Worm (Caenorhabditis elegans): ENCODE measurements around the gene B0228.1.

B0228.1 gene

ce11 chrII:7756810-7757209 is 1.7 kb downstream of the B0228.1 start (continued):
- TF ChIP-seq efl-1 (optimal IDR thresholded peaks at IDR 0.05) (peak; percentile 32 to 53), efl-1 (GFP tag; optimal IDR thresholded peaks at IDR 0.05 in 1 of 2) (peak in 1 of 2 experiments; percentile 0), C16A3.4 (tag; optimal IDR thresholded peaks at IDR 0.05) (peak; percentile 73), snpc-4 (tag; optimal IDR thresholded peaks at IDR 0.05) (no peak), blmp-1 (tag; optimal IDR thresholded peaks at IDR 0.05) (peak; percentile 28), egl-13 (tag; optimal IDR thresholded peaks at IDR 0.05) (no peak), irx-1 (tag; optimal IDR thresholded peaks at IDR 0.05) (peak; percentile 9), ceh-88 (GFP tag; IDR thresholded peaks at IDR 0.05) (no peak), tbx-2 (tag; optimal IDR thresholded peaks at IDR 0.05) (peak; percentile 48), ets-5 (GFP tag; IDR thresholded peaks at IDR 0.05) (no peak), mep-1 (tag; optimal IDR thresholded peaks at IDR 0.05) (peak; percentile 61), unc-98 (GFP tag; IDR thresholded peaks at IDR 0.05) (no peak), pqm-1 (tag; optimal IDR thresholded peaks at IDR 0.05) (no peak), rnt-1 (tag; optimal IDR thresholded peaks at IDR 0.05) (peak; percentile 76), unc-30 (tag; optimal IDR thresholded peaks at IDR 0.05) (no peak), zip-4 (GFP tag; optimal IDR thresholded peaks at IDR 0.05) (no peak), mdl-1 (tag; optimal IDR thresholded peaks at IDR 0.05) (peak in 1 of 2 experiments; percentile 59), Y116A8C.19 (tag; optimal IDR thresholded peaks at IDR 0.05; ENCODE audit: borderline replicate concordance) (no peak), lin-14 (GFP tag; optimal IDR thresholded peaks at IDR 0.05) (peak; percentile 66), snu-23 (GFP tag; optimal IDR thresholded peaks at IDR 0.05) (peak; percentile 84), ceh-63 (GFP tag; optimal IDR thresholded peaks at IDR 0.05) (no peak), ceh-82 (tag; optimal IDR thresholded peaks at IDR 0.05) (peak in 1 of 3 experiments; percentile 27), lin-13 (GFP tag; optimal IDR thresholded peaks at IDR 0.05) (peak; percentile 11), elt-2 (tag; optimal IDR thresholded peaks at IDR 0.05) (peak; percentile 46), nhr-237 (tag; optimal IDR thresholded peaks at IDR 0.05) (no peak), skn-1 (tag; optimal IDR thresholded peaks at IDR 0.05) (peak; percentile 8), sptf-1 (tag; optimal IDR thresholded peaks at IDR 0.05) (no peak), aly-2 (tag; optimal IDR thresholded peaks at IDR 0.05) (peak; percentile 56)

- TF ChIP-seq swsn-7 (tag; optimal IDR thresholded peaks at IDR 0.05), result no peak
- no peak for TF ChIP-seq ama-1 (optimal IDR thresholded peaks at IDR 0.05)
- TF ChIP-seq nhr-47 (tag; optimal IDR thresholded peaks at IDR 0.05), result peak; percentile 29
- peak in 1 of 2 experiments; percentile 9 for TF ChIP-seq lin-35 (GFP tag; optimal IDR thresholded peaks at IDR 0.05)
- TF ChIP-seq elt-2 (tag; optimal IDR thresholded peaks at IDR 0.05), result peak; percentile 40
- TF ChIP-seq nhr-71 (tag; optimal IDR thresholded peaks at IDR 0.05), result peak; percentile 28
- TF ChIP-seq unc-30 (tag; optimal IDR thresholded peaks at IDR 0.05), result no peak
- peak; percentile 11 for TF ChIP-seq snu-23 (GFP tag; optimal IDR thresholded peaks at IDR 0.05)
- peak; percentile 37 for TF ChIP-seq lin-14 (GFP tag; optimal IDR thresholded peaks at IDR 0.05)
- TF ChIP-seq fkh-8 (tag; optimal IDR thresholded peaks at IDR 0.05), result peak; percentile 24
- peak; percentile 16 for TF ChIP-seq C16A3.4 (tag; optimal IDR thresholded peaks at IDR 0.05)
- TF ChIP-seq efl-1 (optimal IDR thresholded peaks at IDR 0.05), result peak; percentile 50 to 61
- peak in 1 of 2 experiments; percentile 93 for TF ChIP-seq efl-1 (GFP tag; optimal IDR thresholded peaks at IDR 0.05 in 1 of 2)
- TF ChIP-seq mep-1 (tag; optimal IDR thresholded peaks at IDR 0.05), result no peak
- peak in 1 of 3 experiments; percentile 18 for TF ChIP-seq dpl-1 (GFP tag; optimal IDR thresholded peaks at IDR 0.05)
- peak; percentile 14 for TF ChIP-seq ceh-8 (GFP tag; optimal IDR thresholded peaks at IDR 0.05)
- TF ChIP-seq xbp-1 (tag; optimal IDR thresholded peaks at IDR 0.05), result peak; percentile 9
- TF ChIP-seq lsy-2 (tag; optimal IDR thresholded peaks at IDR 0.05), result peak in 1 of 2 experiments; percentile 65
- peak; percentile 32 for TF ChIP-seq rnt-1 (tag; optimal IDR thresholded peaks at IDR 0.05)
- TF ChIP-seq unc-86 (tag; optimal IDR thresholded peaks at IDR 0.05), result peak; percentile 25
- TF ChIP-seq F16B12.6 (tag; optimal IDR thresholded peaks at IDR 0.05), result no peak
- TF ChIP-seq irx-1 (tag; optimal IDR thresholded peaks at IDR 0.05), result no peak
- no peak for TF ChIP-seq nhr-77 (tag; optimal IDR thresholded peaks at IDR 0.05)
Observed at ce11 chrII:7758397-7759135, 3.4 kb downstream of the B0228.1 start, which contains the start of gene B0228.7. Gene B0228.7 (minus strand): TSS chrII:7759023.
